Worm (Caenorhabditis elegans): ENCODE measurements around the gene pax-1.

DNA sequence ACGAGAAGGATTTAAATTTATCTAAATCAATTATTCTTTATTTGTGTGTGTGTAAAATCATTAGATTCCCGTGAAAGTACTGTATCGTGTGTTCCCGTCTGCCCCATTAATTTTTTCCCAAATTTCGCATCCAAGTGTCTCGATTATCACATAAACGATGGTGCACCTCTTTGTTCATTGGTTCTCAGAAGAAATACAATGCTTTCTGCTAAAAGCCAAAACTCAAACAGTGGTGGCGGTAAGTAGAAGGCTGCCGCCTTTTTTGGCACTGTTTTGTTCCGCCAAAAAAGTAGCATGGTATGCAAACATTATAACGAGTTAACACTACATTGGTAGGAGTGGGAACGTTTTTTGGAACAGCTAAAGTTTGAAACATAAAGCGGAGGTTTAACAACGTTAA lies 1.3 kb upstream of the pax-1 start:
- TF ChIP-seq nhr-12 (tag; optimal IDR thresholded peaks at IDR 0.05) (no peak), ces-1 (GFP tag; optimal IDR thresholded peaks at IDR 0.05) (no peak), pha-4 (tag; optimal IDR thresholded peaks at IDR 0.05) (no peak), elt-3 (tag; optimal IDR thresholded peaks at IDR 0.05) (no peak), mep-1 (tag; optimal IDR thresholded peaks at IDR 0.05) (no peak), snpc-4 (tag; optimal IDR thresholded peaks at IDR 0.05) (no peak), cnd-1 (tag; optimal IDR thresholded peaks at IDR 0.05) (no peak), nhr-237 (tag; optimal IDR thresholded peaks at IDR 0.05) (no peak), ceh-39 (tag; optimal IDR thresholded peaks at IDR 0.05) (no peak), nhr-28 (tag; optimal IDR thresholded peaks at IDR 0.05) (no peak), ztf-11 (tag; optimal IDR thresholded peaks at IDR 0.05) (no peak), drap-1 (GFP tag; optimal IDR thresholded peaks at IDR 0.05) (no peak), sptf-1 (tag; optimal IDR thresholded peaks at IDR 0.05) (no peak), nhr-76 (tag; optimal IDR thresholded peaks at IDR 0.05) (no peak)
